Worm (Caenorhabditis elegans) whole organism, midembryonic: Measurements from ENCODE around the gene unc-2.

ENCODE experiments used
- T22C8.4 ChIP-seq: fragments of 200-800 bp; sonication (Bioruptor generic); IDR thresholded peaks from 2 replicates; pipeline ENCODE4 v1.3.6; 2022; ENCODE audit warnings: missing genetic modification characterization, missing compliant biosample characterization
- cog-1 ChIP-seq: sonication (generic microtip); optimal IDR thresholded peaks from 2 replicates; lab custom pipeline; 2016; ENCODE audit warnings: missing genetic modification characterization, missing compliant biosample characterization
- flt-1 ChIP-seq: fragments of 200-800 bp; sonication (Bioruptor generic); IDR thresholded peaks from 2 replicates; pipeline ENCODE4 v1.3.6; 2022; ENCODE audit warnings: missing genetic modification characterization, missing compliant biosample characterization
- klf-2 ChIP-seq: fragments of 200-800 bp; sonication (Bioruptor generic); conservative IDR thresholded peaks from 2 replicates; pipeline ENCODE4 v1.3.6; 2022; ENCODE audit warnings: missing genetic modification reagents, missing genetic modification characterization, missing compliant biosample characterization
- med-1 ChIP-seq: sonication (generic microtip); optimal IDR thresholded peaks from 2 replicates; lab custom pipeline; 2017; ENCODE audit warnings: missing genetic modification characterization, mild to moderate bottlenecking, missing compliant biosample characterization, antibody characterized with exemption, missing genetic modification reagents; ENCODE audit not compliant: insufficient read depth
- ref-1 ChIP-seq: fragments of 200-800 bp; sonication (Bioruptor generic); conservative IDR thresholded peaks from 2 replicates; pipeline ENCODE4 v1.3.6; 2022; ENCODE audit warnings: missing genetic modification reagents, missing genetic modification characterization, missing compliant biosample characterization
- tab-1 ChIP-seq: fragments of 200-800 bp; sonication (Bioruptor generic); IDR thresholded peaks from 2 replicates; pipeline ENCODE4 v1.3.6; 2022; ENCODE audit warnings: missing genetic modification characterization, missing compliant biosample characterization
- ztf-23 ChIP-seq: fragments of 200-800 bp; sonication (Bioruptor generic); IDR thresholded peaks from 2 replicates; pipeline ENCODE4 v1.3.6; 2022; ENCODE audit warnings: missing genetic modification reagents, missing genetic modification characterization, missing compliant biosample characterization
- ztf-29 ChIP-seq: fragments of 200-800 bp; sonication (Bioruptor generic); IDR thresholded peaks from 2 replicates; pipeline ENCODE4 v1.3.6; 2022; ENCODE audit warnings: missing genetic modification reagents, missing genetic modification characterization, missing compliant biosample characterization

unc-2 gene

DNA sequence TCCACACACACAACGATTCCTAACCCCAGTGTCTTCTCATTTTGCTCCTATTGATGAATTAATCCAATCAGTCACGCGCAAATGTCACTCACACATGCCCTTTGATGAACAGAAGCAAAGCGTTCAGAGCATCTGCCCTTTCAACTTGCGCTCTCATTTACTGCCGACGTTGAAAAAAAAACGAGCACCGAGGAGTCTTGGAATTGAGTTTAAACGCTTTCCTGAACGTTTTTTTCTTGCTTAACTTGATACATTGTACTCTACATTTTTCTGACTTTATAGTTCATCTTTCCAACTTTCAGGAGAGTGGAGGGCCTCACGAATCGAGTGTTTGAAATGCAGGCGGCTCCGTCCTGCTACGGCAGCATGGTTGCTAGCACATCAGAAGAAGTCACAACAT is 8.4 kb upstream of the unc-2 start, which contains the start of gene cgef-1:
cgef-1 (plus strand) TSS at position 301 of the 400 bp plus-strand sequence.
- TF ChIP-seq med-1 (GFP tag; lab: Kevin White, UChicago) (no peak), ztf-23 (no peak), T22C8.4 (GFP tag; lab: Robert Waterston, UW) (no peak), tab-1 (GFP tag; lab: Robert Waterston, UW) (no peak), cog-1 (no peak), ztf-29 (GFP tag; lab: Robert Waterston, UW) (no peak), flt-1 (GFP tag; lab: Robert Waterston, UW) (no peak), ref-1 (GFP tag; lab: Robert Waterston, UW) (no peak), klf-2 (GFP tag; lab: Robert Waterston, UW) (no peak)

DNA sequence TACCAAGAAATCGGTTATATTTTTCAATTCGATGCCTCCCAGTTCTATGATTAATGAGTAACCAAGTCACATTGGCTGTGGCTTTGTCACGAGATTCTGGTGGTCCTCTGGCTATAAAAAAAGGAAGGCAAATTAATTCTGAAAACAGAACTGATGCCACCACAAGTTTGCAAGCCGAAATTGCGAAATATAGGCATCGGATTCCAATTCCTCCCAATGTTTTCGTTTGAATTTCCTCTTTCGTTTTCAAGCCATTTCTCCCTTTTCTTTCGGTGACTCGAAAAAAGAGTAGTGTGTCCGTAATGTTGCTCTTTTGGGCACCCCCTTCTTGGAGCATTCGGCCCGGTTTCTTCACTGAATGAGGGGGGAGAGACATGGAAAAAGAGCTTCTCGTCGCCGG is 6.4 kb upstream of the unc-2 start, which contains the start of gene F55F1.2:
F55F1.2 (minus strand) TSS at position 376 of the 400 bp plus-strand sequence.
- TF ChIP-seq klf-2 (GFP tag; lab: Robert Waterston, UW), result no peak
- TF ChIP-seq flt-1 (GFP tag; lab: Robert Waterston, UW), result no peak
- TF ChIP-seq cog-1, result no peak
- no peak for TF ChIP-seq med-1 (GFP tag; lab: Kevin White, UChicago)
- TF ChIP-seq ztf-29 (GFP tag; lab: Robert Waterston, UW), result no peak
- TF ChIP-seq ref-1 (GFP tag; lab: Robert Waterston, UW), result no peak
- no peak for TF ChIP-seq tab-1 (GFP tag; lab: Robert Waterston, UW)
- no peak for TF ChIP-seq T22C8.4 (GFP tag; lab: Robert Waterston, UW)
- TF ChIP-seq ztf-23, result no peak

DNA sequence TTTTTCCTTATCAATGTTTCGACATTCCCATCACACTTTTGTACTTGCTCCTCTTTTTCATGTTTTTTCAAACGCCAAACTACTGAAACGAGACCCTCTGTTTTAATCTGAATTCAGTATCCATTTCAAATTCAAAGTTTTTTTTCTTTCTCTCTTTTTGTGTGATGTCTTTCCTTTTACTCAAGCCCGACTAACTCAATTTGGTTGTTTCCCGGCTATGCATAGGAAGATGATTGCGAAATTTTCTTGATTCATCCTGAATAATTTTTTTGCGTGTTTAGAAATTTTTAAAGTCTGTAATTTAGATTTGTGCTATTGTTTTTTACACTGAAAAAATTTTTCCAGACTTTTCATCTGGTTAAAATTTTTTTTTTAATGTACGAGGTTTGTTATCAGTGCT is 952 bp upstream of the unc-2 start:
- TF ChIP-seq klf-2 (GFP tag; lab: Robert Waterston, UW) (no peak), tab-1 (GFP tag; lab: Robert Waterston, UW) (no peak), ztf-29 (GFP tag; lab: Robert Waterston, UW) (no peak), flt-1 (GFP tag; lab: Robert Waterston, UW) (no peak), cog-1 (no peak), T22C8.4 (GFP tag; lab: Robert Waterston, UW) (no peak), ref-1 (GFP tag; lab: Robert Waterston, UW) (no peak), ztf-23 (no peak), med-1 (GFP tag; lab: Kevin White, UChicago) (no peak)

DNA sequence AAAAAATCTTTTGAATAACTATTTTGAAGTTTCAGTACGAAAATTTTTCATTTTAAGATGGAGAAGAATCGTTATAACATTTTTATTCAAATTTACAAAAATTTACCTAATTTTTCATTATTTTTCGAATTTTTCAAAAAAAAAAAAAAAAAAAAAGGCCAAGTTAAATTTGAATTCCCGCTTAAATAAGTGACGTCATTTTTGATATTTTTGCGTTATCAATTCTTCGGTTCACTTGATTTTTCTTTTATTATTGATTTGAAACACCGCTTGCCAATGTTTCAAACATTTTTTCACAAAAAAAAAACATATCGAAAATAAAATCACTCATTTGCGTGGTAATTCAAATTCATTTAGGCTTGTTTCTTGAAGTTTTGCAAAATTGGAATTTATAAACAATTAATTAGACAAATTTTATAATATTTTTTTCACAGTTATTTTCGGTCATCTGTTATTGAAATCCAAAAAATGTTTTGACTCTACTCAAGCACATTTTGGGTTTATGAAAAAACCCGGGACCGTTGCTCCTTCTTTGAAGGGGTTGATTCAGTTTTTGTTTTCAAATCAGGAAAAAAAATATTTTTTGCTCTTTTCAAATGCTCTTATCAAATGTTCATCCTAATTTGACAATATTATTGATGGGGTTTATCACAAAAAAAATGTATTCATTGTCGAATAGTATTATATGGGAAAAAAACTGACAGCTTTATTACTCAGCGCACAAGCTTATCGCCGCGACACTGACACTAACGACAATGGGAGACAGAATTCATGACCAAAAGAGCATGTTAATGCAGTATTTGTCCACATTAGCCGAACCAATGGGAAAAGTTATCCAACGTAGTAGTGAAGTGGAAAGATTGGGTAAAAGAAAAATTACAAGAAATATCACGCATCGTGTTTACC is 9.0 kb downstream of the unc-2 start:
- TF ChIP-seq klf-2 (GFP tag; lab: Robert Waterston, UW) (no peak), flt-1 (GFP tag; lab: Robert Waterston, UW) (no peak), tab-1 (GFP tag; lab: Robert Waterston, UW) (no peak), ztf-23 (no peak)

DNA sequence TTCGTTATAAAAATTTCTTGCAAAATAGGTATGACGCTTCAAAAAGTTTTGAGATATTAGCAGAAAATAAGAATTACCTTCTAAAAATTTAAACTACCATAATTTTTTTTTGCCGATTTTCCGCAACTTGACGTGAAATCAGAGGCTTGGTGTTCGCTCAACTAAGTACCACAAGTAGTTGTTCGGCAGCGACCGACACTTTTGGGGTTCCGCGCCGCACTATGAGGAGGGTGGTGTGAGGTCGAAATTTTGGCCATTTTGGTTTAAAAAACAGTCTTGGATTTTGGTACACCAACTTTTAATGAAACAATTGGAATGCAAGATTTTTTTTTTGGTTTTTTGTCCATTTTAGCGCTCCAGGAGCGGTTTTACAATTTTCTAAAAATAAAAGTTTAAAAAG is 10.5 kb downstream of the unc-2 start:
- no peak for TF ChIP-seq klf-2 (GFP tag; lab: Robert Waterston, UW)

DNA sequence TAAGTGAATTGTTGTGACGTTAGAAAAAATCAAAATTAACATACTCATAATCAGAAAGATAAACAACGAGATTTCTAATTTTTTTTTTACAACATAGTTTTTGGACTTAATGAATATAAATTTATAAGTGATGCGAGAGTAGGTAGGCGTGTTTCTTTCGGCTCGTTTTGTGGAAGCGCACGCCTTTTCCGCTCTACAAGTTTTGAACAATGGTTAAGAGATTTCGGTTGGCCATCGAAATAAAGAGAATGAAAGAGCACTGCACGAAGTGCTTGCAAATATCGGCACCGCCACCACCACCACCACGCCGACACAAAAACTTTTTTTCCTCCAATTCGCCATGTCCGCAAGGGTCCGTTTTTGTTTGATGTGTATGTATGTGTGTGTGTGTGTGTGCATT is 14.4 kb downstream of the unc-2 start:
- TF ChIP-seq cog-1 (no peak), T22C8.4 (GFP tag; lab: Robert Waterston, UW) (no peak), flt-1 (GFP tag; lab: Robert Waterston, UW) (no peak), med-1 (GFP tag; lab: Kevin White, UChicago) (no peak), tab-1 (GFP tag; lab: Robert Waterston, UW) (no peak), klf-2 (GFP tag; lab: Robert Waterston, UW) (no peak), ref-1 (GFP tag; lab: Robert Waterston, UW) (no peak), ztf-29 (GFP tag; lab: Robert Waterston, UW) (no peak), ztf-23 (no peak)

DNA sequence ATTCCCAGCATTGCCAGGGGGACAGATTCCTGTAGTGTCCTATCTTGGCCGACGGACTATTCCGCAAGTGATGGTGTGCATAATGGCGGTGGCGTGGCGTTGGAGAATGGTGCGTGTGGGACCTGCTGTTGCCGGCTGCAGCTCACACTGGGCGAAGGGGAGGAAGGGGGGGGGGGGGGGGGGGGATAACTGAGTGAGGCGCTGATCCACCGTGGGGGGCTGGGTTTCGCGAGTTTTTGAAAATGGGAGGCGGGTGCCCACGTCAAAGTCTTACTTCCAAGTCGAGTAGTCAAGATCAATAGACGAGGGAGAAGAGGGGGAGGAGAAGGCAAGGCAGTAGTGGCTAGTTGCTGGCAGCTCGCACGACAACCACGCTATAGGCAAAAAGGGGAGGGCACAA is 31.9 kb downstream of the unc-2 start:
- TF ChIP-seq klf-2 (GFP tag; lab: Robert Waterston, UW) (no peak), med-1 (GFP tag; lab: Kevin White, UChicago) (no peak), cog-1 (no peak), flt-1 (GFP tag; lab: Robert Waterston, UW) (no peak), T22C8.4 (GFP tag; lab: Robert Waterston, UW) (no peak), ztf-23 (no peak), ref-1 (GFP tag; lab: Robert Waterston, UW) (no peak), tab-1 (GFP tag; lab: Robert Waterston, UW) (no peak), ztf-29 (GFP tag; lab: Robert Waterston, UW) (no peak)

DNA sequence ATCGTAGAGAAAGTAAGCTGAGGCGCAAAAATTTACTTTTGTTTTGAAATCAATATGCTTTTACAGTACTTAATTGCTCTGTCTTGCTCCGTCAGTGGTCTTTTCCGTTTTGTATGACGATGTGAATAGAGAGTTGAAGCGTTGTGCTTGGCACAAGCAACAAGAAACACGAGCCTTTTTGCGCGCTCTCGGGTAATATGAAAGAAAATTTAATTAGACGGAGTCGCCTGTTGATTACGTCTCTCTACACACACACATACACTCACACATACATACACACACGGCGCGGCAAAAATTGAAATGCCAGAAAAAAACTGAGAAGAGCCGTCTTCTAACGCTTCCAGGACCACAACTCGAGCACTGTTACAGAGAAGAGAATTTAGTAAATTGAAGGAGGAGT is 33.5 kb downstream of the unc-2 start:
- no peak for TF ChIP-seq ref-1 (GFP tag; lab: Robert Waterston, UW)
- no peak for TF ChIP-seq klf-2 (GFP tag; lab: Robert Waterston, UW)
- no peak for TF ChIP-seq tab-1 (GFP tag; lab: Robert Waterston, UW)
- no peak for TF ChIP-seq cog-1
- no peak for TF ChIP-seq ztf-29 (GFP tag; lab: Robert Waterston, UW)
- no peak for TF ChIP-seq ztf-23
- no peak for TF ChIP-seq flt-1 (GFP tag; lab: Robert Waterston, UW)
- TF ChIP-seq med-1 (GFP tag; lab: Kevin White, UChicago), result no peak
- no peak for TF ChIP-seq T22C8.4 (GFP tag; lab: Robert Waterston, UW)

DNA sequence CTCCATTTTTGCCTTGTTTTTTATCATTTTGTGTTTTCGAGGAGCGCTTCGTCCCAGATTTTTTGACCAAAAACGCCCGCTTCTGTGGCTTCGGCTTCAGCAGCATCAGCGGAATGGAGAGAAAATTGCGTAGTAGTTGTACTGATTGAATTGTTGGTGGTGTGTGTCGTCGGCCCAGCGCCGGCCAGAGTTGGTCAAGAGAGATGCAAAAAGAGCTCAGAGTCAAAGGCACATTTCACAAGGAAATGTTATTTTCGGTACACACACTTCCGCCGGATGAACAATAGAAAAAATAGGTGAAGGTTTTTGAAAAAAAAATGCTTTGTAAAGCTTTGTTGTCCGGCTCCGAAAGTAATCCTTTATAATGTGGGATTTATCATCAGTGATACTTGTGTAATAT is 35.6 kb downstream of the unc-2 start:
- no peak for TF ChIP-seq ref-1 (GFP tag; lab: Robert Waterston, UW)
- no peak for TF ChIP-seq T22C8.4 (GFP tag; lab: Robert Waterston, UW)
- no peak for TF ChIP-seq cog-1
- TF ChIP-seq flt-1 (GFP tag; lab: Robert Waterston, UW), result no peak
- TF ChIP-seq klf-2 (GFP tag; lab: Robert Waterston, UW), result no peak
- no peak for TF ChIP-seq ztf-29 (GFP tag; lab: Robert Waterston, UW)
- TF ChIP-seq tab-1 (GFP tag; lab: Robert Waterston, UW), result no peak
- TF ChIP-seq med-1 (GFP tag; lab: Kevin White, UChicago), result no peak
- no peak for TF ChIP-seq ztf-23
